Worm (Caenorhabditis elegans) whole organism, late embryonic: ENCODE data around the gene col-102.

ENCODE experiments used
- C08G9.2 ChIP-seq: sonication (generic microtip); optimal IDR thresholded peaks from 2 replicates; lab custom pipeline; 2016; ENCODE audit warnings: mild to moderate bottlenecking, missing genetic modification characterization, moderate library complexity, missing compliant biosample characterization
- ama-1 ChIP-seq: fragments of 150-350 bp; optimal IDR thresholded peaks from 2 replicates; lab custom pipeline; 2014
- ceh-6 ChIP-seq: fragments of 200-800 bp; sonication (Bioruptor generic); optimal IDR thresholded peaks from 2 replicates; lab custom pipeline; 2018; ENCODE audit warnings: mild to moderate bottlenecking, missing genetic modification characterization, missing compliant biosample characterization
- dve-1 ChIP-seq: sonication (generic microtip); optimal IDR thresholded peaks from 2 replicates; lab custom pipeline; 2017; ENCODE audit warnings: antibody characterized with exemption, mild to moderate bottlenecking, missing genetic modification characterization, missing compliant biosample characterization
- elt-4 ChIP-seq: sonication (generic microtip); optimal IDR thresholded peaks from 2 replicates; lab custom pipeline; 2016; ENCODE audit warnings: missing genetic modification characterization, missing compliant biosample characterization
- eyg-1 ChIP-seq: sonication (generic microtip); optimal IDR thresholded peaks from 2 replicates; lab custom pipeline; 2016; ENCODE audit warnings: missing genotype, missing genetic modification characterization, missing compliant biosample characterization
- fkh-10 ChIP-seq: fragments of 150-350 bp; optimal IDR thresholded peaks from 2 replicates; lab custom pipeline; 2014; ENCODE audit warnings: missing biosample characterization, missing genetic modification reagents, missing genetic modification characterization
- hlh-8 ChIP-seq: sonication (generic microtip); optimal IDR thresholded peaks from 2 replicates; lab custom pipeline; 2016; ENCODE audit warnings: missing genotype, missing genetic modification characterization, missing compliant biosample characterization
- nfya-1 ChIP-seq: sonication (generic microtip); optimal IDR thresholded peaks from 2 replicates; lab custom pipeline; 2017; ENCODE audit warnings: missing genetic modification characterization, mild to moderate bottlenecking, missing compliant biosample characterization, antibody characterized with exemption, moderate library complexity
- pha-2 ChIP-seq: sonication (generic microtip); optimal IDR thresholded peaks from 2 replicates; lab custom pipeline; 2017; ENCODE audit warnings: mild to moderate bottlenecking, missing genetic modification characterization, missing compliant biosample characterization
- tbx-2 ChIP-seq: sonication (generic microtip); optimal IDR thresholded peaks from 2 replicates; lab custom pipeline; 2016; ENCODE audit warnings: missing genetic modification characterization, missing compliant biosample characterization
- ttx-3 ChIP-seq: sonication (generic microtip); optimal IDR thresholded peaks from 2 replicates; lab custom pipeline; 2016; ENCODE audit warnings: missing genetic modification reagents, missing genetic modification characterization, missing compliant biosample characterization

DNA sequence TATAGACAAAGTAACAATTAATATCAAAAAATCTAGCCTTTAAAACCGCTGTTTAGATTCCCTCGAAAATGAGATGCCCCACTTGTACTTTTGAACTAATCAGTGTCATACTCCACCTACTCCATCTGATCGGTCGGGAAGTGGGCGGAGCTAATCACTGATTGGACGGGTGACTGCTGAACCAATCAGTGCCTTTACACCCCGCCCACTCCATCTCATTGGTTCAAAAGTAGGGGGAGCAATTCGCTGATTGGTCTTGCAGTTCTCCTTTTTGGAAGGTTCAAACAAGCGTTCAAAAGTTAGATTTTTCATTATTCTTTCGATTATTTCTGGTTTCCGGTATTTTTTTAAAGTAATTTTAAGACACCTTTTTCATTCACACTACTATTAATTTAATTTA is 8.9 kb downstream of the col-102 start:
- TF ChIP-seq ama-1 (lab: Kevin White, UChicago) (no peak), eyg-1 (no peak), pha-2 (tag; lab: Kevin White, UChicago) (no peak), dve-1 (tag; lab: Kevin White, UChicago) (no peak), nfya-1 (peak; percentile 97), tbx-2 (tag; lab: Kevin White, UChicago) (no peak), C08G9.2 (tag; lab: Kevin White, UChicago) (no peak), hlh-8 (tag; lab: Kevin White, UChicago) (no peak), fkh-10 (GFP tag; lab: Kevin White, UChicago) (no peak), ttx-3 (no peak), elt-4 (tag; lab: Kevin White, UChicago) (no peak), ceh-6 (GFP tag; lab: Kevin White, UChicago) (no peak)
